Worm (Caenorhabditis elegans) whole organism, L1 larva: ENCODE results near the gene K02E11.4.

ENCODE experiments used
- C04F5.9 ChIP-seq: sonication (generic microtip); optimal IDR thresholded peaks from 2 replicates; lab custom pipeline; 2016; ENCODE audit warnings: missing genetic modification characterization, missing compliant biosample characterization
- C16A3.4 ChIP-seq: fragments of 150-350 bp; optimal IDR thresholded peaks from 2 replicates; lab custom pipeline; 2014; ENCODE audit warnings: missing biosample characterization, missing genetic modification characterization
- C34B4.2 ChIP-seq: sonication (generic microtip); optimal IDR thresholded peaks from 2 replicates; lab custom pipeline; 2017; ENCODE audit warnings: mild to moderate bottlenecking, missing genetic modification characterization, missing compliant biosample characterization
- F16B12.6 ChIP-seq: fragments of 150-350 bp; optimal IDR thresholded peaks from 2 replicates; lab custom pipeline; 2014; ENCODE audit warnings: missing biosample characterization, missing genetic modification characterization
- Y116A8C.19 ChIP-seq: sonication (generic microtip); optimal IDR thresholded peaks from 2 replicates; lab custom pipeline; 2016; ENCODE audit warnings: missing compliant biosample characterization, missing genetic modification characterization, borderline replicate concordance
- blmp-1 ChIP-seq: fragments of 150-350 bp; optimal IDR thresholded peaks from 2 replicates; lab custom pipeline; 2014; ENCODE audit warnings: missing biosample characterization, missing genetic modification characterization
- ceh-88 ChIP-seq: fragments of 200-800 bp; sonication (Bioruptor generic); IDR thresholded peaks from 2 replicates; pipeline ENCODE4 v1.3.6; 2022; ENCODE audit warnings: missing genetic modification characterization, missing compliant biosample characterization
- dpl-1 ChIP-seq, 3 experiments: fragments of 150-350 bp in 2 of 3; sonication (generic microtip) in 1 of 3; optimal IDR thresholded peaks; 2 replicates each; lab custom pipeline; 2014 to 2017; ENCODE audit warnings: missing biosample characterization in 3 of 3, missing genetic modification characterization in 3 of 3, missing genetic modification reagents in 3 of 3
- efl-3 ChIP-seq: fragments of 200-800 bp; sonication (Bioruptor generic); optimal IDR thresholded peaks from 2 replicates; lab custom pipeline; 2018; ENCODE audit warnings: mild to moderate bottlenecking, missing genetic modification characterization, missing compliant biosample characterization
- egl-13 ChIP-seq: sonication (generic microtip); optimal IDR thresholded peaks from 2 replicates; lab custom pipeline; 2016; ENCODE audit warnings: missing genotype, missing genetic modification reagents, missing genetic modification characterization, missing compliant biosample characterization
- egl-27 ChIP-seq, 2 experiments: fragments of 150-350 bp in 1 of 2; sonication (generic microtip); optimal IDR thresholded peaks; 3 replicates each; lab custom pipeline; 2017 to 2018; ENCODE audit warnings: missing biosample characterization in 2 of 2, missing genetic modification characterization in 2 of 2, missing genetic modification reagents in 2 of 2
- elt-2 ChIP-seq: sonication (generic microtip); optimal IDR thresholded peaks from 2 replicates; lab custom pipeline; 2016; ENCODE audit warnings: missing genetic modification characterization, mild to moderate bottlenecking, inconsistent platforms, missing compliant biosample characterization, missing genetic modification reagents
- elt-3 ChIP-seq, 6 experiments: fragments of 150-350 bp in 1 of 6; sonication (generic microtip); optimal IDR thresholded peaks; 2 replicates each; lab custom pipeline; 2017 to 2018; ENCODE audit warnings: missing biosample characterization in 6 of 6, missing genetic modification characterization in 6 of 6, inconsistent platforms in 1 of 6
- fos-1 ChIP-seq: fragments of 150-350 bp; optimal IDR thresholded peaks from 2 replicates; lab custom pipeline; 2014; ENCODE audit warnings: missing biosample characterization, missing genetic modification characterization
- hlh-17 ChIP-seq: fragments of 200-800 bp; sonication (Bioruptor generic); optimal IDR thresholded peaks from 2 replicates; lab custom pipeline; 2018; ENCODE audit warnings: missing genetic modification characterization, mild to moderate bottlenecking, missing compliant biosample characterization, moderate library complexity, borderline replicate concordance
- hlh-4 ChIP-seq: sonication (generic microtip); optimal IDR thresholded peaks from 2 replicates; lab custom pipeline; 2016; ENCODE audit warnings: mild to moderate bottlenecking, missing genetic modification characterization, missing compliant biosample characterization
- hpl-2 ChIP-seq: fragments of 150-350 bp; optimal IDR thresholded peaks from 2 replicates; lab custom pipeline; 2014; ENCODE audit warnings: missing biosample characterization, missing genetic modification reagents, missing genetic modification characterization
- isw-1 ChIP-seq: fragments of 200-800 bp; sonication (Bioruptor generic); IDR thresholded peaks from 2 replicates; pipeline ENCODE4 v1.3.6; 2022; ENCODE audit warnings: missing genetic modification characterization, missing compliant biosample characterization
- jun-1 ChIP-seq: fragments of 150-350 bp; optimal IDR thresholded peaks from 2 replicates; lab custom pipeline; 2014; ENCODE audit warnings: missing biosample characterization, missing genetic modification reagents, missing genetic modification characterization
- lin-15B ChIP-seq: fragments of 150-350 bp; sonication (generic microtip); optimal IDR thresholded peaks from 3 replicates; lab custom pipeline; 2014; ENCODE audit warnings: missing biosample characterization, missing genetic modification characterization
- lir-3 ChIP-seq: sonication (generic microtip); optimal IDR thresholded peaks from 2 replicates; lab custom pipeline; 2016; ENCODE audit warnings: mild to moderate bottlenecking, missing genetic modification characterization, moderate library complexity, missing compliant biosample characterization; ENCODE audit not compliant: poor library complexity
- mdl-1 ChIP-seq, 2 experiments: fragments of 150-350 bp; optimal IDR thresholded peaks; 2 replicates each; lab custom pipeline; 2014 to 2017; ENCODE audit warnings: missing biosample characterization in 2 of 2, missing genetic modification characterization in 2 of 2, inconsistent platforms in 1 of 2
- nhr-11 ChIP-seq: fragments of 150-350 bp; optimal IDR thresholded peaks from 2 replicates; lab custom pipeline; 2014; ENCODE audit warnings: missing biosample characterization, missing genetic modification characterization
- nhr-12 ChIP-seq: sonication (generic microtip); optimal IDR thresholded peaks from 2 replicates; lab custom pipeline; 2017; ENCODE audit warnings: missing biosample characterization, missing genetic modification characterization
- nhr-47 ChIP-seq: sonication (generic microtip); optimal IDR thresholded peaks from 2 replicates; lab custom pipeline; 2016; ENCODE audit warnings: mild to moderate bottlenecking, missing genetic modification characterization, moderate library complexity, missing compliant biosample characterization
- nhr-71 ChIP-seq: sonication (generic microtip); optimal IDR thresholded peaks from 2 replicates; lab custom pipeline; 2016; ENCODE audit warnings: mild to moderate bottlenecking, missing genetic modification characterization, moderate library complexity, missing compliant biosample characterization
- pqm-1 ChIP-seq: sonication (generic microtip); optimal IDR thresholded peaks from 3 replicates; lab custom pipeline; 2017; ENCODE audit warnings: missing biosample characterization, missing genetic modification characterization
- skn-1 ChIP-seq: fragments of 150-350 bp; optimal IDR thresholded peaks from 2 replicates; lab custom pipeline; 2014; ENCODE audit warnings: missing biosample characterization, missing genetic modification characterization
- snpc-4 ChIP-seq: fragments of 150-350 bp; optimal IDR thresholded peaks from 2 replicates; lab custom pipeline; 2014; ENCODE audit warnings: missing biosample characterization, missing genetic modification characterization
- tbx-2 ChIP-seq: sonication (generic microtip); optimal IDR thresholded peaks from 2 replicates; lab custom pipeline; 2016; ENCODE audit warnings: missing genetic modification characterization, missing compliant biosample characterization
- unc-30 ChIP-seq: sonication (generic microtip); optimal IDR thresholded peaks from 2 replicates; lab custom pipeline; 2017; ENCODE audit warnings: missing biosample characterization, missing genetic modification characterization
- unc-98 ChIP-seq: fragments of 200-800 bp; sonication (Bioruptor generic); IDR thresholded peaks from 2 replicates; pipeline ENCODE4 v1.3.6; 2022; ENCODE audit warnings: missing genetic modification characterization, missing compliant biosample characterization
- xbp-1 ChIP-seq: sonication (generic microtip); optimal IDR thresholded peaks from 2 replicates; lab custom pipeline; 2016; ENCODE audit warnings: missing genetic modification characterization, missing compliant biosample characterization
- zip-4 ChIP-seq: fragments of 200-800 bp; sonication (Bioruptor generic); optimal IDR thresholded peaks from 2 replicates; lab custom pipeline; 2018; ENCODE audit warnings: mild to moderate bottlenecking, missing genetic modification characterization, moderate library complexity, missing compliant biosample characterization
- ztf-11 ChIP-seq, 2 experiments: sonication (generic microtip); optimal IDR thresholded peaks; 2 replicates each; lab custom pipeline; 2016 to 2017; ENCODE audit warnings: missing genetic modification characterization in 2 of 2, missing biosample characterization in 1 of 2, missing compliant biosample characterization in 1 of 2

K02E11.4 gene

ce11 chrV:14248025-14248424, at the start of gene K02E11.4:
Gene K02E11.4, minus strand, starts transcription at chrV:14248125.
- TF ChIP-seq nhr-12 (tag; lab: Kevin White, UChicago) (no peak), F16B12.6 (no peak), snpc-4 (tag; lab: Kevin White, UChicago) (no peak), egl-13 (tag; lab: Kevin White, UChicago) (no peak), skn-1 (tag; lab: Kevin White, UChicago) (no peak)

DNA sequence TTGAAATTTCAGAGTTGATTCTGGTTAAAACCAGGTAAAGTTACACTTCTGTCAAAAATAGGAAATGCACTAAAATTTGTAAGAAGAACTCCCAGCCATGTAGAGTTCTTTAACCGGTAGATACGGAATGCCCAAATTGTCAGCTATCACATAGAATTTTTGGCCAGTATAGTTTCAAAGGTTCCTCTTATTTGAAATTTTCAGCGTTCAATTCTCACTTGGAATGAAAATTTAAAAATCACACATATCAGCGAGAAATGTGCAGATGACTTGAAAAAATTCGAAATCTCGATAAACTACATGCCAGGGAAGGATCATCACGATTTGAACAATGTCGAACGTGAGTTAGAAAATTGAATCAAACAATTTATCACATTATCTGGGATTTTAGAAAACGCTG, 48.6 kb upstream of the K02E11.4 start, which contains the start of gene F14D7.3:
Gene F14D7.3, plus strand, starts transcription at position 301 of the 400 bp plus-strand sequence.
- no peak for TF ChIP-seq mdl-1 (tag; optimal IDR thresholded peaks at IDR 0.05; lab: Kevin White, UChicago)
- TF ChIP-seq blmp-1 (tag; lab: Kevin White, UChicago): no peak
- no peak for TF ChIP-seq dpl-1 (GFP tag; optimal IDR thresholded peaks at IDR 0.05; lab: Kevin White, UChicago)
- TF ChIP-seq efl-3 (GFP tag; lab: Kevin White, UChicago): no peak
- no peak for TF ChIP-seq fos-1

DNA sequence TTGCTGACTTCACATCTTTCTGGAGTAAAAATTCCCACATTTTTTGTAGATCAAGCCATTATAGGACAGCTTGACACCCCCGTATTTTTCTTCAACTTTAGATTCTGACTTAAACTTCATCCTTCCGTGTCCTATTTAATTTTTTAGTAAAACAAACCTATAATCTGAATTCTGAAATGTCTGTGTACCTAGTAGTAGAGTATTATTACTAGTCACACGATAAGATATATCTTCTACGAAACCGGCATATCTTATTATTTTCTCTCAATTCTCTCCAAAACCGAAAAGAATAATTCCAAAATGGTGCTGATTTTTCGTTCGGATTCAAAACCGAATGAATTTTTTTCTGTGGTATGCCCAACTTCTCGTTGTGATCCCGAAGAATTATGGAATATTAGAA, 46.5 kb upstream of the K02E11.4 start, which contains the start of gene F14D7.9:
Gene F14D7.9, plus strand, starts transcription at position 301 of the 400 bp plus-strand sequence.
- TF ChIP-seq xbp-1 (tag; lab: Kevin White, UChicago): no peak
- no peak for TF ChIP-seq Y116A8C.19 (tag; lab: Kevin White, UChicago)
- no peak for TF ChIP-seq zip-4 (GFP tag; lab: Kevin White, UChicago)
- no peak for TF ChIP-seq nhr-71 (tag; lab: Kevin White, UChicago)
- no peak for TF ChIP-seq elt-2 (tag; lab: Kevin White, UChicago)
- TF ChIP-seq lin-15B (tag; lab: Kevin White, UChicago): no peak
- TF ChIP-seq isw-1: no peak
- TF ChIP-seq unc-30: no peak

DNA sequence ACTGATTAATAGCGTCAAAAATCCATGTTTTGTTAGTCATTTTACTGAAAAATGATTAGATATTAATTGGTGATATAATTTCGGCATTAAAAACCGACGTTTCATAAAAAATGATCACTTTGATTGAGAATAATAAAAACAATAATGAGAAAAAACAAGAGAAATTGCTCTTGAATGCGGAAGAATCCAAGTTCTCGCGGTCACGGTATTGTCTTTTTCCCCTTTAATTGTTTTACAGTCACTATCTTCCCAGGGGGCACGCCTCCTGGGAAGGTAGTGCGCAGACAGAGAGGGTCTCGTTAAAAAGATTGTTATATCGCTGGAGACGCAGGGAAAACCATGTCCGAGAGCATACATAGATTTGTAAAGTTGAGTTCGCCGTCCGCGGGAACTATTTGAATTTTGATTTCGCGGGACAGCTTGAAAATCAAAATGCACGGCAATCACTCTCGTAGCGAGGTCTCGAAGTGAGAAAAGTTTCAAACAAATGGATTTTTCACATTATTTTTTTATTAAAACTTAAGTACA, 45.8 kb upstream of the K02E11.4 start, which contains the start of gene F14D7.2:
Gene F14D7.2, minus strand, starts transcription at position 51 of the 528 bp plus-strand sequence.
- TF ChIP-seq dpl-1 (GFP tag; optimal IDR thresholded peaks at IDR 0.05; lab: Kevin White, UChicago): no peak
- TF ChIP-seq ztf-11 (tag; optimal IDR thresholded peaks at IDR 0.05; lab: Kevin White, UChicago): no peak
- TF ChIP-seq hpl-2: no peak
- TF ChIP-seq tbx-2 (tag; lab: Kevin White, UChicago): no peak
- TF ChIP-seq lir-3 (tag; lab: Kevin White, UChicago): no peak
- TF ChIP-seq elt-3 (tag; optimal IDR thresholded peaks at IDR 0.05; lab: Kevin White, UChicago): no peak
- no peak for TF ChIP-seq skn-1 (tag; lab: Kevin White, UChicago)
- TF ChIP-seq nhr-47 (tag; lab: Kevin White, UChicago): no peak
- no peak for TF ChIP-seq jun-1 (tag; lab: Kevin White, UChicago)
- no peak for TF ChIP-seq C04F5.9 (tag; lab: Kevin White, UChicago)
- no peak for TF ChIP-seq hlh-4
- TF ChIP-seq efl-3 (GFP tag; lab: Kevin White, UChicago): no peak
- no peak for TF ChIP-seq ceh-88 (GFP tag; lab: Robert Waterston, UW)
- no peak for TF ChIP-seq egl-27 (tag; optimal IDR thresholded peaks at IDR 0.05; lab: Kevin White, UChicago)
- TF ChIP-seq, all 84 proteins: peak for 0

ce11 chrV:14290636-14291035, 42.7 kb upstream of the K02E11.4 start, which contains the start of gene F14D7.18:
Gene F14D7.18, minus strand, starts transcription at chrV:14290736.
- no peak for TF ChIP-seq nhr-47 (tag; lab: Kevin White, UChicago)
- TF ChIP-seq unc-98 (GFP tag; lab: Robert Waterston, UW): no peak
- no peak for TF ChIP-seq blmp-1 (tag; lab: Kevin White, UChicago)
- TF ChIP-seq nhr-71 (tag; lab: Kevin White, UChicago): no peak
- no peak for TF ChIP-seq pqm-1 (tag; lab: Kevin White, UChicago)
- TF ChIP-seq C34B4.2: no peak
- TF ChIP-seq C16A3.4: no peak
- no peak for TF ChIP-seq hlh-17 (GFP tag; lab: Kevin White, UChicago)
- TF ChIP-seq nhr-11 (tag; lab: Kevin White, UChicago): no peak
- no peak for TF ChIP-seq efl-3 (GFP tag; lab: Kevin White, UChicago)
